Fruit fly (Drosophila melanogaster) whole organism, wandering third instar larva: ENCODE results near the gene Hipk.

Experiments
- GATAd ChIP-seq: sonication (Bioruptor generic); optimal IDR thresholded peaks from 2 replicates; lab custom pipeline; 2016; ENCODE audit warnings: missing biosample characterization, missing genetic modification characterization
- N ChIP-seq: fragments of >200 bp; optimal IDR thresholded peaks from 2 replicates; lab custom pipeline; 2018; ENCODE audit warnings: missing biosample characterization, missing external identifiers, missing genetic modification characterization
- Sp1 ChIP-seq: fragments of 200-800 bp; sonication (Bioruptor generic); optimal IDR thresholded peaks from 3 replicates; lab custom pipeline; 2019; ENCODE audit warnings: missing biosample characterization, mild to moderate bottlenecking, missing genetic modification characterization, moderate library complexity
- dl ChIP-seq, 2 experiments: fragments of 175-275, 200-275 bp in 1 of 2; fragments of 200-275 bp in 1 of 2; sonication (Bioruptor generic); optimal IDR thresholded peaks; lab custom pipeline; 2018; ENCODE audit warnings: mild to moderate bottlenecking in 2 of 2, missing biosample characterization in 2 of 2, missing genetic modification characterization in 2 of 2, moderate library complexity in 2 of 2; ENCODE audit not compliant: partially characterized antibody in 2 of 2, insufficient read depth in 1 of 2
- ey ChIP-seq: fragments of 200-800 bp; sonication (Bioruptor generic); optimal IDR thresholded peaks from 2 replicates; lab custom pipeline; 2016; ENCODE audit warnings: missing biosample characterization, missing genetic modification characterization
- fru ChIP-seq: fragments of 200-800 bp; sonication (Bioruptor generic); optimal IDR thresholded peaks from 3 replicates; lab custom pipeline; 2016; ENCODE audit warnings: missing biosample characterization, mild to moderate bottlenecking, missing genetic modification characterization
- lola ChIP-seq: fragments of >200 bp; optimal IDR thresholded peaks from 2 replicates; lab custom pipeline; 2017; ENCODE audit warnings: missing biosample characterization, missing genetic modification characterization
- psq ChIP-seq: fragments of 200-800 bp; sonication (Bioruptor generic); optimal IDR thresholded peaks from 3 replicates; lab custom pipeline; 2017; ENCODE audit warnings: missing biosample characterization, mild to moderate bottlenecking, missing genetic modification characterization, moderate library complexity
- sage ChIP-seq: fragments of 200-800 bp; sonication (Bioruptor generic); optimal IDR thresholded peaks from 2 replicates; lab custom pipeline; 2016; ENCODE audit warnings: missing biosample characterization, mild to moderate bottlenecking, missing genetic modification characterization
- sv ChIP-seq: fragments of 200-800 bp; sonication (Bioruptor generic); optimal IDR thresholded peaks from 3 replicates; lab custom pipeline; 2016; ENCODE audit warnings: missing biosample characterization, missing genetic modification characterization
- woc ChIP-seq: sonication (Bioruptor generic); optimal IDR thresholded peaks from 2 replicates; lab custom pipeline; 2016; ENCODE audit warnings: missing biosample characterization, mild to moderate bottlenecking, missing genetic modification characterization

dm6 chr3L:587827-588226 is 45.0 kb downstream of the Hipk start:
- no peak for TF ChIP-seq N (GFP tag; lab: Kevin White, UChicago)
- TF ChIP-seq sv (GFP tag; lab: Kevin White, UChicago): no peak
- no peak for TF ChIP-seq ey
- TF ChIP-seq Sp1 (GFP tag; lab: Kevin White, UChicago): no peak
- no peak for TF ChIP-seq lola (GFP tag; lab: Kevin White, UChicago)
- TF ChIP-seq psq (GFP tag; lab: Kevin White, UChicago): no peak
- no peak for TF ChIP-seq GATAd
- no peak for TF ChIP-seq sage (GFP tag; lab: Kevin White, UChicago)
- no peak for TF ChIP-seq fru (GFP tag; lab: Kevin White, UChicago)
- TF ChIP-seq dl (GFP tag; optimal IDR thresholded peaks at IDR 0.05; lab: Kevin White, UChicago; ENCODE audit: insufficient read depth in 1 of 2, partially characterized antibody in 2 of 2): no peak
- no peak for TF ChIP-seq woc (GFP tag; lab: Kevin White, UChicago)
